Worm (Caenorhabditis elegans): Measurements from ENCODE around the gene srt-29.

The srt-29 gene

ce11 chrV:2675692-2676091 is 43.2 kb downstream of the srt-29 start:
- no peak for TF ChIP-seq hnd-1 (tag; optimal IDR thresholded peaks at IDR 0.05)
- TF ChIP-seq F13C5.2 (tag; optimal IDR thresholded peaks at IDR 0.05), result no peak
- no peak for TF ChIP-seq tra-4 (tag; optimal IDR thresholded peaks at IDR 0.05)
- TF ChIP-seq tbx-11 (GFP tag; IDR thresholded peaks at IDR 0.05), result no peak
- no peak for TF ChIP-seq hmg-4 (GFP tag; optimal IDR thresholded peaks at IDR 0.05)
- no peak for TF ChIP-seq B0310.2 (tag; optimal IDR thresholded peaks at IDR 0.05)
- TF ChIP-seq hmbx-1 (tag; optimal IDR thresholded peaks at IDR 0.05), result no peak
- TF ChIP-seq tbx-37 (GFP tag; conservative IDR thresholded peaks at IDR 0.05), result no peak
- no peak for TF ChIP-seq ets-7 (tag; optimal IDR thresholded peaks at IDR 0.05)
- TF ChIP-seq sea-1 (GFP tag; conservative IDR thresholded peaks at IDR 0.05), result no peak
- TF ChIP-seq flt-1 (GFP tag; IDR thresholded peaks at IDR 0.05), result no peak
- TF ChIP-seq ceh-36 (tag; optimal IDR thresholded peaks at IDR 0.05), result no peak
- TF ChIP-seq ama-1 (optimal IDR thresholded peaks at IDR 0.05), result no peak

ce11 chrV:2673807-2674206 is 45.1 kb downstream of the srt-29 start:
- peak; percentile 77 for TF ChIP-seq hmg-4 (GFP tag; optimal IDR thresholded peaks at IDR 0.05)
- peak; percentile 60 for TF ChIP-seq ceh-36 (tag; optimal IDR thresholded peaks at IDR 0.05)
- TF ChIP-seq sea-1 (GFP tag; conservative IDR thresholded peaks at IDR 0.05), result peak; percentile 83; the same call in 1 of the 2 replicates
- peak; percentile 33 for TF ChIP-seq tra-4 (tag; optimal IDR thresholded peaks at IDR 0.05)
- TF ChIP-seq hmbx-1 (tag; optimal IDR thresholded peaks at IDR 0.05), result no peak
- TF ChIP-seq scrt-1 (GFP tag; IDR thresholded peaks at IDR 0.05), result peak; percentile 72; the same call in 1 of the 2 replicates
- peak; percentile 45 for TF ChIP-seq hnd-1 (tag; optimal IDR thresholded peaks at IDR 0.05)
- TF ChIP-seq F13C5.2 (tag; optimal IDR thresholded peaks at IDR 0.05), result peak; percentile 6
- TF ChIP-seq ets-7 (tag; optimal IDR thresholded peaks at IDR 0.05), result peak; percentile 15
- TF ChIP-seq tbx-11 (GFP tag; IDR thresholded peaks at IDR 0.05), result peak; percentile 92
- no peak for TF ChIP-seq ama-1 (optimal IDR thresholded peaks at IDR 0.05)
- peak; percentile 53 for TF ChIP-seq ceh-13 (GFP tag; optimal IDR thresholded peaks at IDR 0.05)
- TF ChIP-seq flt-1 (GFP tag; IDR thresholded peaks at IDR 0.05), result peak; percentile 85
- TF ChIP-seq pes-1 (GFP tag; IDR thresholded peaks at IDR 0.05), result peak; percentile 91
- TF ChIP-seq aly-1 (tag; optimal IDR thresholded peaks at IDR 0.05), result peak; percentile 84
- TF ChIP-seq tbx-37 (GFP tag; conservative IDR thresholded peaks at IDR 0.05), result peak; percentile 58
- TF ChIP-seq B0310.2 (tag; optimal IDR thresholded peaks at IDR 0.05), result peak; percentile 61

- TF ChIP-seq tbx-11 (GFP tag; IDR thresholded peaks at IDR 0.05) (no peak), ceh-13 (GFP tag; optimal IDR thresholded peaks at IDR 0.05) (no peak), B0310.2 (tag; optimal IDR thresholded peaks at IDR 0.05) (no peak), pes-1 (GFP tag; IDR thresholded peaks at IDR 0.05) (no peak), scrt-1 (GFP tag; IDR thresholded peaks at IDR 0.05) (no peak), F13C5.2 (tag; optimal IDR thresholded peaks at IDR 0.05) (peak; percentile 48), tbx-37 (GFP tag; conservative IDR thresholded peaks at IDR 0.05) (no peak), sea-1 (GFP tag; conservative IDR thresholded peaks at IDR 0.05) (no peak), aly-1 (tag; optimal IDR thresholded peaks at IDR 0.05) (no peak)
These were observed 46.3 kb downstream of the srt-29 start, which contains the start of gene W02G9.3 for ce11 chrV:2672603-2673002. Gene W02G9.3 (plus strand): TSS chrV:2672986.

DNA sequence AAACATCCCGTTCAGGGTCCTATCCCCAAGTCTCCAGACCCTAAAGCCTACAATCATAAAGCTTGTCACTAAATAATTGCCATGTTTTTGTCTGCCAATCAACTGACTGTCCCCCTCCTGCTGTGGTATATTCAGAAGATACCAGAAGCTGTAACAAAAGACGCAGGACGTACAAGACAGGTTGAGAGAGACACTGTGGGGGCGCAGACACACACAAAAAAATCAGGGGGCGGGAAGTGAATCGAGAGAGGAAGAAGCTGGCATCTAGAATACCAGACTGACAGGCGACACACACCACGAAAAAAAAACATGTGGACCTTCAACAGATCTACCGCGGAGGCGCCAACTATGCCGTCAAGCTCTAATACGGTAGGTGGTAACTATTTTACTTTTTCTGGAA is 47.8 kb downstream of the srt-29 start, which contains the start of gene kel-8:
kel-8 (plus strand) TSS at position 301 of the 400 bp plus-strand sequence.
- TF ChIP-seq aly-1 (tag; optimal IDR thresholded peaks at IDR 0.05) (no peak), tra-4 (tag; optimal IDR thresholded peaks at IDR 0.05) (no peak), hmg-4 (GFP tag; optimal IDR thresholded peaks at IDR 0.05) (no peak), ceh-36 (tag; optimal IDR thresholded peaks at IDR 0.05) (no peak), ceh-13 (GFP tag; optimal IDR thresholded peaks at IDR 0.05) (no peak), B0310.2 (tag; optimal IDR thresholded peaks at IDR 0.05) (no peak), F13C5.2 (tag; optimal IDR thresholded peaks at IDR 0.05) (no peak), ama-1 (optimal IDR thresholded peaks at IDR 0.05) (no peak), hnd-1 (tag; optimal IDR thresholded peaks at IDR 0.05) (no peak), sea-1 (GFP tag; conservative IDR thresholded peaks at IDR 0.05) (no peak), tbx-11 (GFP tag; IDR thresholded peaks at IDR 0.05) (no peak), hmbx-1 (tag; optimal IDR thresholded peaks at IDR 0.05) (no peak), ets-7 (tag; optimal IDR thresholded peaks at IDR 0.05) (no peak), tbx-37 (GFP tag; conservative IDR thresholded peaks at IDR 0.05) (no peak)

Measured in whole organism, early embryonic.